Worm (Caenorhabditis elegans) whole organism, L1 larva: ENCODE data around the gene R10H10.4.

Experiments used
- C04F5.9 ChIP-seq: sonication (generic microtip); optimal IDR thresholded peaks from 2 replicates; lab custom pipeline; 2016; ENCODE audit warnings: missing genetic modification characterization, missing compliant biosample characterization
- C16A3.4 ChIP-seq: fragments of 150-350 bp; optimal IDR thresholded peaks from 2 replicates; lab custom pipeline; 2014; ENCODE audit warnings: missing biosample characterization, missing genetic modification characterization
- F16B12.6 ChIP-seq: fragments of 150-350 bp; optimal IDR thresholded peaks from 2 replicates; lab custom pipeline; 2014; ENCODE audit warnings: missing biosample characterization, missing genetic modification characterization
- ceh-63 ChIP-seq: fragments of 200-800 bp; sonication (Bioruptor generic); optimal IDR thresholded peaks from 2 replicates; lab custom pipeline; 2018; ENCODE audit warnings: mild to moderate bottlenecking, missing genetic modification characterization, missing compliant biosample characterization
- ceh-8 ChIP-seq: fragments of 200-800 bp; sonication (Bioruptor generic); optimal IDR thresholded peaks from 2 replicates; lab custom pipeline; 2018; ENCODE audit warnings: mild to moderate bottlenecking, missing genetic modification characterization, moderate library complexity, missing compliant biosample characterization
- ceh-82 ChIP-seq, 3 experiments: fragments of 150-350 bp in 1 of 3; sonication (generic microtip) in 2 of 3; optimal IDR thresholded peaks; 2 replicates each; lab custom pipeline; 2014 to 2017; ENCODE audit warnings: missing biosample characterization in 3 of 3, missing genetic modification characterization in 3 of 3
- ceh-88 ChIP-seq: fragments of 200-800 bp; sonication (Bioruptor generic); IDR thresholded peaks from 2 replicates; pipeline ENCODE4 v1.3.6; 2022; ENCODE audit warnings: missing genetic modification characterization, missing compliant biosample characterization
- ceh-90 ChIP-seq: sonication (generic microtip); optimal IDR thresholded peaks from 2 replicates; lab custom pipeline; 2016; ENCODE audit warnings: missing genetic modification characterization, missing compliant biosample characterization
- ces-1 ChIP-seq: fragments of 150-350 bp; optimal IDR thresholded peaks from 2 replicates; lab custom pipeline; 2014; ENCODE audit warnings: missing biosample characterization, missing genetic modification reagents, missing genetic modification characterization
- dpl-1 ChIP-seq, 3 experiments: fragments of 150-350 bp in 2 of 3; sonication (generic microtip) in 1 of 3; optimal IDR thresholded peaks; 2 replicates each; lab custom pipeline; 2014 to 2017; ENCODE audit warnings: missing biosample characterization in 3 of 3, missing genetic modification characterization in 3 of 3, missing genetic modification reagents in 3 of 3
- dsc-1 ChIP-seq: sonication (generic microtip); optimal IDR thresholded peaks from 2 replicates; lab custom pipeline; 2016; ENCODE audit warnings: mild to moderate bottlenecking, missing genetic modification characterization, missing compliant biosample characterization
- efl-1 ChIP-seq, 4 experiments: fragments of 150-350 bp; optimal IDR thresholded peaks in 3 of 4; peaks in 1 of 4; 1 replicate in 1 of 4; 2 replicates in 3 of 4; lab custom pipeline; 2014; ENCODE audit warnings: missing biosample characterization in 2 of 4, missing genetic modification characterization in 2 of 4, missing genetic modification reagents in 2 of 4
- elt-2 ChIP-seq: sonication (generic microtip); optimal IDR thresholded peaks from 2 replicates; lab custom pipeline; 2016; ENCODE audit warnings: missing genetic modification characterization, mild to moderate bottlenecking, inconsistent platforms, missing compliant biosample characterization, missing genetic modification reagents
- elt-3 ChIP-seq, 6 experiments: fragments of 150-350 bp in 1 of 6; sonication (generic microtip); optimal IDR thresholded peaks; 2 replicates each; lab custom pipeline; 2017 to 2018; ENCODE audit warnings: missing biosample characterization in 6 of 6, missing genetic modification characterization in 6 of 6, inconsistent platforms in 1 of 6
- ets-5 ChIP-seq: fragments of 200-800 bp; sonication (Bioruptor generic); IDR thresholded peaks from 2 replicates; pipeline ENCODE4 v1.3.6; 2022; ENCODE audit warnings: missing genetic modification characterization, missing compliant biosample characterization
- fos-1 ChIP-seq: fragments of 150-350 bp; optimal IDR thresholded peaks from 2 replicates; lab custom pipeline; 2014; ENCODE audit warnings: missing biosample characterization, missing genetic modification characterization
- grh-1 ChIP-seq: fragments of 200-800 bp; sonication (Bioruptor generic); IDR thresholded peaks from 2 replicates; pipeline ENCODE4 v1.3.6; 2022; ENCODE audit warnings: missing genetic modification reagents, missing genetic modification characterization, missing compliant biosample characterization
- hlh-4 ChIP-seq: sonication (generic microtip); optimal IDR thresholded peaks from 2 replicates; lab custom pipeline; 2016; ENCODE audit warnings: mild to moderate bottlenecking, missing genetic modification characterization, missing compliant biosample characterization
- hpl-2 ChIP-seq: fragments of 150-350 bp; optimal IDR thresholded peaks from 2 replicates; lab custom pipeline; 2014; ENCODE audit warnings: missing biosample characterization, missing genetic modification reagents, missing genetic modification characterization
- irx-1 ChIP-seq: sonication (generic microtip); optimal IDR thresholded peaks from 2 replicates; lab custom pipeline; 2016; ENCODE audit warnings: missing genetic modification characterization, missing compliant biosample characterization
- isw-1 ChIP-seq: fragments of 200-800 bp; sonication (Bioruptor generic); IDR thresholded peaks from 2 replicates; pipeline ENCODE4 v1.3.6; 2022; ENCODE audit warnings: missing genetic modification characterization, missing compliant biosample characterization
- jun-1 ChIP-seq: fragments of 150-350 bp; optimal IDR thresholded peaks from 2 replicates; lab custom pipeline; 2014; ENCODE audit warnings: missing biosample characterization, missing genetic modification reagents, missing genetic modification characterization
- lin-13 ChIP-seq: fragments of 150-350 bp; optimal IDR thresholded peaks from 2 replicates; lab custom pipeline; 2014; ENCODE audit warnings: missing biosample characterization, missing genetic modification reagents, missing genetic modification characterization
- lin-14 ChIP-seq: fragments of 200-800 bp; sonication (Bioruptor generic); optimal IDR thresholded peaks from 2 replicates; lab custom pipeline; 2018; ENCODE audit warnings: mild to moderate bottlenecking, missing genetic modification characterization, moderate library complexity, missing compliant biosample characterization
- lin-35 ChIP-seq, 2 experiments: fragments of 150-350 bp; optimal IDR thresholded peaks; 2 replicates each; lab custom pipeline; 2014; ENCODE audit warnings: missing biosample characterization in 2 of 2, missing genetic modification characterization in 2 of 2, missing genetic modification reagents in 2 of 2
- lin-39 ChIP-seq: fragments of 150-350 bp; optimal IDR thresholded peaks from 2 replicates; lab custom pipeline; 2014; ENCODE audit warnings: missing biosample characterization, missing genetic modification reagents, missing genetic modification characterization
- lsy-2 ChIP-seq, 2 experiments: fragments of 150-350 bp; optimal IDR thresholded peaks; 2 replicates each; lab custom pipeline; 2014; ENCODE audit warnings: missing biosample characterization in 2 of 2, missing genetic modification characterization in 2 of 2
- mab-9 ChIP-seq: fragments of 200-800 bp; sonication (Bioruptor generic); IDR thresholded peaks from 2 replicates; pipeline ENCODE4 v1.3.6; 2022; ENCODE audit warnings: missing genetic modification reagents, missing genetic modification characterization, missing compliant biosample characterization
- mdl-1 ChIP-seq, 2 experiments: fragments of 150-350 bp; optimal IDR thresholded peaks; 2 replicates each; lab custom pipeline; 2014 to 2017; ENCODE audit warnings: missing biosample characterization in 2 of 2, missing genetic modification characterization in 2 of 2, inconsistent platforms in 1 of 2
- mef-2 ChIP-seq: fragments of 150-350 bp; optimal IDR thresholded peaks from 2 replicates; lab custom pipeline; 2014; ENCODE audit warnings: missing biosample characterization, missing genetic modification characterization
- nhr-20 ChIP-seq: sonication (generic microtip); optimal IDR thresholded peaks from 2 replicates; lab custom pipeline; 2016; ENCODE audit warnings: mild to moderate bottlenecking, missing genetic modification characterization, missing compliant biosample characterization
- nhr-237 ChIP-seq: fragments of 150-350 bp; optimal IDR thresholded peaks from 2 replicates; lab custom pipeline; 2014; ENCODE audit warnings: missing biosample characterization, missing genetic modification characterization
- nhr-28 ChIP-seq: fragments of 150-350 bp; optimal IDR thresholded peaks from 2 replicates; lab custom pipeline; 2014; ENCODE audit warnings: missing biosample characterization, missing genetic modification characterization
- nhr-47 ChIP-seq: sonication (generic microtip); optimal IDR thresholded peaks from 2 replicates; lab custom pipeline; 2016; ENCODE audit warnings: mild to moderate bottlenecking, missing genetic modification characterization, moderate library complexity, missing compliant biosample characterization
- nhr-71 ChIP-seq: sonication (generic microtip); optimal IDR thresholded peaks from 2 replicates; lab custom pipeline; 2016; ENCODE audit warnings: mild to moderate bottlenecking, missing genetic modification characterization, moderate library complexity, missing compliant biosample characterization
- nhr-76 ChIP-seq: sonication (generic microtip); optimal IDR thresholded peaks from 2 replicates; lab custom pipeline; 2017; ENCODE audit warnings: missing biosample characterization, missing genetic modification characterization
- nhr-85 ChIP-seq: sonication (generic microtip); peaks from one replicate; lab custom pipeline; 2016; ENCODE audit warnings: missing genetic modification characterization, inconsistent platforms, missing compliant biosample characterization
- pag-3 ChIP-seq: sonication (generic microtip); optimal IDR thresholded peaks from 2 replicates; lab custom pipeline; 2017; ENCODE audit warnings: missing genetic modification characterization, mild to moderate bottlenecking, missing compliant biosample characterization, antibody characterized with exemption, borderline replicate concordance; ENCODE audit not compliant: insufficient read depth
- pax-3 ChIP-seq: fragments of 200-800 bp; sonication (Bioruptor generic); optimal IDR thresholded peaks from 2 replicates; lab custom pipeline; 2018; ENCODE audit warnings: mild to moderate bottlenecking, missing genetic modification characterization, moderate library complexity, missing compliant biosample characterization
- skn-1 ChIP-seq: fragments of 150-350 bp; optimal IDR thresholded peaks from 2 replicates; lab custom pipeline; 2014; ENCODE audit warnings: missing biosample characterization, missing genetic modification characterization
- snpc-4 ChIP-seq: fragments of 150-350 bp; optimal IDR thresholded peaks from 2 replicates; lab custom pipeline; 2014; ENCODE audit warnings: missing biosample characterization, missing genetic modification characterization
- snu-23 ChIP-seq: sonication (generic microtip); optimal IDR thresholded peaks from 2 replicates; lab custom pipeline; 2016; ENCODE audit warnings: missing genetic modification characterization, missing compliant biosample characterization
- sox-4 ChIP-seq: sonication (generic microtip); optimal IDR thresholded peaks from 2 replicates; lab custom pipeline; 2016; ENCODE audit warnings: missing genetic modification characterization, missing compliant biosample characterization
- tbx-2 ChIP-seq: sonication (generic microtip); optimal IDR thresholded peaks from 2 replicates; lab custom pipeline; 2016; ENCODE audit warnings: missing genetic modification characterization, missing compliant biosample characterization
- unc-30 ChIP-seq: sonication (generic microtip); optimal IDR thresholded peaks from 2 replicates; lab custom pipeline; 2017; ENCODE audit warnings: missing biosample characterization, missing genetic modification characterization
- unc-62 ChIP-seq: fragments of 150-350 bp; optimal IDR thresholded peaks from 2 replicates; lab custom pipeline; 2014; ENCODE audit warnings: missing biosample characterization, missing genetic modification reagents, missing genetic modification characterization
- unc-86 ChIP-seq: sonication (generic microtip); optimal IDR thresholded peaks from 2 replicates; lab custom pipeline; 2016; ENCODE audit warnings: missing genetic modification characterization, missing compliant biosample characterization
- unc-98 ChIP-seq: fragments of 200-800 bp; sonication (Bioruptor generic); IDR thresholded peaks from 2 replicates; pipeline ENCODE4 v1.3.6; 2022; ENCODE audit warnings: missing genetic modification characterization, missing compliant biosample characterization
- vab-15 ChIP-seq: sonication (generic microtip); optimal IDR thresholded peaks from 2 replicates; lab custom pipeline; 2017; ENCODE audit warnings: missing genotype, mild to moderate bottlenecking, missing genetic modification characterization, missing compliant biosample characterization
- xbp-1 ChIP-seq: sonication (generic microtip); optimal IDR thresholded peaks from 2 replicates; lab custom pipeline; 2016; ENCODE audit warnings: missing genetic modification characterization, missing compliant biosample characterization

The R10H10.4 gene

ce11 chrIV:10429129-10429528 lies 34.4 kb upstream of the R10H10.4 start, which contains the start of gene F13B12.2:
TSS of gene F13B12.2 (minus strand) at chrIV:10429130.
- TF ChIP-seq lin-14 (GFP tag; lab: Kevin White, UChicago) (peak; percentile 12), ceh-8 (peak; percentile 91), elt-2 (tag; lab: Kevin White, UChicago) (peak; percentile 6), pax-3 (tag; lab: Kevin White, UChicago) (no peak), ets-5 (GFP tag; lab: Robert Waterston, UW) (no peak)
- TF ChIP-seq, all 84 proteins: peak for 3

DNA sequence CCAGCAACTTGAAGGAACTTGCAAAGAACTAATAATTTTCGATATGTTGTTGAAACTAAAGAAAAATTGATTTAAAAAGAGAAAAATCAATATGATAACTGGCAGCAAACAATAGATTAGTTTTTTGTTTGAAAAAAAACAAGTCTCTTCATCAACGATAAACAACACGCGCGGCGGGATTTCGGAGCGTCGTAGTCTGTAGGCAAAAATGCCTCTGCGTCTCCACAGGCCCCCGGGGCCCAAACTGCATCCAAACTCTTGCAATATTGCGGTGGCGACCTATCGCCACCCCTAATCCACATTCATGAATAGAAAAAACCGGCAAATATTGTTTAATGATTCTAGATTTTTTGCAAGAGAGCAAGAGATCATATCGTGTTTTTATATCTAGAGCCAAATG lies 30.4 kb upstream of the R10H10.4 start:
- TF ChIP-seq ets-5 (GFP tag; lab: Robert Waterston, UW) (no peak), dsc-1 (tag; lab: Kevin White, UChicago) (no peak), nhr-47 (no peak), unc-62 (GFP tag; lab: Kevin White, UChicago) (no peak), isw-1 (GFP tag; lab: Robert Waterston, UW) (no peak), dpl-1 (GFP tag; optimal IDR thresholded peaks at IDR 0.05; lab: Kevin White, UChicago) (peak in 2 of 3 experiments; percentile 36 to 39), irx-1 (tag; lab: Kevin White, UChicago) (no peak), F16B12.6 (tag; lab: Kevin White, UChicago) (no peak), unc-86 (no peak), lin-14 (GFP tag; lab: Kevin White, UChicago) (peak; percentile 38), pag-3 (no peak), sox-4 (no peak), elt-2 (tag; lab: Kevin White, UChicago) (no peak), lsy-2 (tag; optimal IDR thresholded peaks at IDR 0.05; lab: Kevin White, UChicago) (peak; percentile 19 to 61), lin-39 (tag; lab: Kevin White, UChicago) (no peak), snpc-4 (no peak), C16A3.4 (tag; lab: Kevin White, UChicago) (no peak), xbp-1 (peak; percentile 4), vab-15 (no peak), mab-9 (no peak), nhr-71 (tag; lab: Kevin White, UChicago) (peak; percentile 24), lin-35 (GFP tag; optimal IDR thresholded peaks at IDR 0.05; lab: Kevin White, UChicago) (peak; percentile 5 to 51), nhr-85 (tag; lab: Kevin White, UChicago) (no peak), nhr-28 (tag; lab: Kevin White, UChicago) (no peak), ceh-88 (GFP tag; lab: Robert Waterston, UW) (no peak), tbx-2 (no peak), fos-1 (tag; lab: Kevin White, UChicago) (no peak), grh-1 (GFP tag; lab: Robert Waterston, UW) (no peak), hlh-4 (tag; lab: Kevin White, UChicago) (no peak), skn-1 (tag; lab: Kevin White, UChicago) (peak; percentile 5), ceh-90 (no peak), nhr-76 (tag; lab: Kevin White, UChicago) (no peak), unc-30 (tag; lab: Kevin White, UChicago) (no peak), snu-23 (GFP tag; lab: Kevin White, UChicago) (peak; percentile 50), lin-13 (GFP tag; lab: Kevin White, UChicago) (no peak), nhr-237 (tag; lab: Kevin White, UChicago) (no peak), mdl-1 (tag; optimal IDR thresholded peaks at IDR 0.05; lab: Kevin White, UChicago) (no peak), C04F5.9 (tag; lab: Kevin White, UChicago) (no peak), ceh-82 (tag; optimal IDR thresholded peaks at IDR 0.05; lab: Kevin White, UChicago) (peak in 1 of 3 experiments; percentile 5), ceh-63 (GFP tag; lab: Kevin White, UChicago) (no peak), nhr-20 (tag; lab: Kevin White, UChicago) (peak; percentile 22), efl-1 (optimal IDR thresholded peaks at IDR 0.05; lab: Kevin White, UChicago) (peak; percentile 23 to 44), efl-1 (GFP tag; optimal IDR thresholded peaks at IDR 0.05 in 1 of 2; lab: Kevin White, UChicago) (no peak), unc-98 (no peak), hpl-2 (no peak), mef-2 (tag; lab: Kevin White, UChicago) (no peak), jun-1 (tag; lab: Kevin White, UChicago) (no peak), elt-3 (tag; optimal IDR thresholded peaks at IDR 0.05; lab: Kevin White, UChicago) (no peak), ces-1 (GFP tag; lab: Kevin White, UChicago) (no peak)
